Worm (Caenorhabditis elegans): Measurements from ENCODE around the gene srw-94.

- no peak for TF ChIP-seq ceh-30 (tag; optimal IDR thresholded peaks at IDR 0.05)
- no peak for TF ChIP-seq ceh-45 (GFP tag; IDR thresholded peaks at IDR 0.05)
- TF ChIP-seq nhr-11 (tag; optimal IDR thresholded peaks at IDR 0.05): no peak
- TF ChIP-seq sox-4 (tag; optimal IDR thresholded peaks at IDR 0.05): no peak
- TF ChIP-seq ceh-18 (tag; optimal IDR thresholded peaks at IDR 0.05): no peak
- TF ChIP-seq rnt-1 (tag; optimal IDR thresholded peaks at IDR 0.05): no peak
- no peak for TF ChIP-seq F13H6.1 (tag; optimal IDR thresholded peaks at IDR 0.05)
- TF ChIP-seq hlh-15 (tag; optimal IDR thresholded peaks at IDR 0.05): no peak
- TF ChIP-seq ceh-9 (tag; optimal IDR thresholded peaks at IDR 0.05): no peak
- TF ChIP-seq pha-4 (tag; optimal IDR thresholded peaks at IDR 0.05): no peak
- TF ChIP-seq fkh-6 (tag; optimal IDR thresholded peaks at IDR 0.05): no peak
Observed at ce11 chrIV:4802494-4802893, 11.8 kb upstream of the srw-94 start, which contains the start of gene dpf-7.
